Worm (Caenorhabditis elegans): ENCODE data around the gene F47G9.6.

F47G9.6 gene

DNA sequence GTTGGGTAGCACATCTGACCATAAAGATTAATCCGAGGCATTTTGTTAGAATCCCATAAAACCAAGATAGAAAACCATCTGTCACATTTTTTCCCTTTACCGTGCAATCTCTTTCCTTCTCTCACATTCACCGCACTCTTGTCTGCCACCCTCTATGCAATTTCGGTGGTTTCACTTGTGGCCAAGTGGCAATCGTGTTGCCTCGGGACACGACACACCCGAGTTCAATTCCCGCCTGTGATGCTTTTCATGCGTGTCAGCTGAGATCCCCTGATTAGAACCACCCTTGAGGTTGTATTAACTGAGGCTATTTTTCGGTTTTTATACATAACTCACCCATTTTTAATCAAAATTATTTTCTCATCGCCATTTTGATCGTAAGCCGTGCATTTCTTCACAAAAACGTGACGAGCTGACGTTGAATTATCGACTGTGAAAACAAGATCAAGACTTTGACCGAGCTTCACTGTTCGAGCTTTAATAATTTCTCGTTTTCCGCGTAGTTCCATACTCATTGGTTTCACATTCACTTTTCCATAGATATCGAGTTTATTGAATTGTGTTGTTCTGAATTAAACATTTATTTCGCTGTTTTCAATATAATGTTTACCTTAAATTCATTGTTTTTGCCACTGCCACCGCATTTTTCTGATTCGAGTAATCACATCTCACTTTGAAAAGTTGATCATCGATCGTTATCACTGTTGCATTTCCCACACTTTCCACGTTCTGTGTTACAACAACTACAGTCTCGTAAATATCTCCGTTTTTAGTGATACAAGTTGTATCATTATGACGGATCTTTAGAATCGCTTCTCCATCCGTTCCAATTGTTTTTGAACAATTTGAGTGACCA lies 14.9 kb upstream of the F47G9.6 start (continued):
- peak; percentile 100 for TF ChIP-seq B0261.1 (tag; optimal IDR thresholded peaks at IDR 0.05)
- TF ChIP-seq Y56A3A.18 (GFP tag; IDR thresholded peaks at IDR 0.05): peak; percentile 99
- TF ChIP-seq atf-7 (tag; optimal IDR thresholded peaks at IDR 0.05): peak; percentile 95
- TF ChIP-seq him-1 (tag; optimal IDR thresholded peaks at IDR 0.05): peak; percentile 96
- TF ChIP-seq akir-1 (GFP tag; optimal IDR thresholded peaks at IDR 0.05): peak; percentile 86
- TF ChIP-seq ztf-3 (GFP tag; optimal IDR thresholded peaks at IDR 0.05): peak; percentile 92
- TF ChIP-seq lin-35 (GFP tag; optimal IDR thresholded peaks at IDR 0.05): peak; percentile 22 to 87 (median 61)
- TF ChIP-seq cebp-2 (GFP tag; IDR thresholded peaks at IDR 0.05): peak; percentile 99
- TF ChIP-seq nhr-179 (tag; optimal IDR thresholded peaks at IDR 0.05): peak; percentile 83
- TF ChIP-seq snpc-1.3 (tag; optimal IDR thresholded peaks at IDR 0.05; ENCODE audit: insufficient read depth): peak; percentile 97
- peak; percentile 93 for TF ChIP-seq Y79H2A.3 (GFP tag; conservative IDR thresholded peaks at IDR 0.05)
- TF ChIP-seq madf-8 (GFP tag; conservative IDR thresholded peaks at IDR 0.05): peak; percentile 65
- TF ChIP-seq bed-1 (GFP tag; IDR thresholded peaks at IDR 0.05): peak; percentile 98
- TF ChIP-seq Y53G8AR.9 (GFP tag; conservative IDR thresholded peaks at IDR 0.05): peak; percentile 96
- TF ChIP-seq dox-1 (GFP tag; IDR thresholded peaks at IDR 0.05): peak; percentile 98
- TF ChIP-seq zfh-2 (GFP tag; conservative IDR thresholded peaks at IDR 0.05): peak; percentile 96
- peak; percentile 92 for TF ChIP-seq D2030.7 (GFP tag; IDR thresholded peaks at IDR 0.05)
- peak; percentile 99 for TF ChIP-seq ets-4 (GFP tag; optimal IDR thresholded peaks at IDR 0.05)
- peak; percentile 71 for TF ChIP-seq F22D6.2 (tag; optimal IDR thresholded peaks at IDR 0.05)
- peak; percentile 100 for TF ChIP-seq F52B5.7 (tag; optimal IDR thresholded peaks at IDR 0.05)
- TF ChIP-seq Y95B8A.8 (GFP tag; IDR thresholded peaks at IDR 0.05): peak; percentile 94
- TF ChIP-seq bed-2 (GFP tag; IDR thresholded peaks at IDR 0.05): peak; percentile 87
- peak; percentile 93 for TF ChIP-seq tlf-1 (GFP tag; optimal IDR thresholded peaks at IDR 0.05)
- TF ChIP-seq ccch-3 (GFP tag; optimal IDR thresholded peaks at IDR 0.05): peak; percentile 90
- peak; percentile 74 for TF ChIP-seq lsl-1 (GFP tag; optimal IDR thresholded peaks at IDR 0.05)
- peak; percentile 80 for TF ChIP-seq attf-3 (GFP tag; conservative IDR thresholded peaks at IDR 0.05)
- TF ChIP-seq nfyb-1 (GFP tag; IDR thresholded peaks at IDR 0.05): peak; percentile 97
- peak; percentile 99 for TF ChIP-seq F10E7.11 (tag; optimal IDR thresholded peaks at IDR 0.05)
- peak; percentile 99 for TF ChIP-seq nhr-120 (GFP tag; IDR thresholded peaks at IDR 0.05)
- TF ChIP-seq let-607 (tag; optimal IDR thresholded peaks at IDR 0.05): peak; percentile 88 to 90
- peak; percentile 94 for TF ChIP-seq ZK185.1 (tag; optimal IDR thresholded peaks at IDR 0.05; ENCODE audit: poor library complexity, severe bottlenecking)
- peak; percentile 96 for TF ChIP-seq ceh-40 (GFP tag; IDR thresholded peaks at IDR 0.05)
- TF ChIP-seq T07F8.4 (tag; optimal IDR thresholded peaks at IDR 0.05): peak; percentile 96
- TF ChIP-seq F57A8.1 (GFP tag; optimal IDR thresholded peaks at IDR 0.05): peak; percentile 99

DNA sequence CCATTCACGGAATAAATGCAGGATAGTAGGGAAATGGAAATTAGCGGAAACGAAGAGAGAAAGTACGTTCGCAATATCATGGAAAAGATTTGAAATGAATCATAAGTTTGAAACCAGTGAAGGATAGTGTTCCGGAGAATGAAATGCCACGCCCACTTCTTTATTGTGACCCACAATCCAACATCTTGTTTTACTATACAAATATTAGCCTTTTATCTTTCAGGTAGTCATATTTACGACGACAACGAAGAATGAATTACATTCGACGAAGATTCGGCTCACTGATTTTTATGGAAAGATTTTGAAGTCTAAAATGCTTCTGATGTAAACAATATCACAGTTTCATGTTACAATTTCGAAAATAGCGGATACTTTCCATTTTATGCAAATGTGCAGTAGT lies 12.4 kb upstream of the F47G9.6 start, which contains the start of gene cutl-18:
Gene cutl-18 (minus strand): TSS at position 101 of the 400 bp plus-strand sequence.
- TF ChIP-seq rpc-1 (optimal IDR thresholded peaks at IDR 0.05) (no peak), rpc-1 (tag; optimal IDR thresholded peaks at IDR 0.05) (no peak), sea-2 (GFP tag; IDR thresholded peaks at IDR 0.05) (no peak), lsy-27 (tag; optimal IDR thresholded peaks at IDR 0.05; ENCODE audit: borderline replicate concordance, insufficient read depth) (no peak), hmg-1.2 (GFP tag; IDR thresholded peaks at IDR 0.05) (no peak), madf-3 (GFP tag; IDR thresholded peaks at IDR 0.05) (no peak), mes-4 (tag; optimal IDR thresholded peaks at IDR 0.05) (no peak), ets-4 (GFP tag; optimal IDR thresholded peaks at IDR 0.05) (no peak), Y53G8AR.9 (GFP tag; conservative IDR thresholded peaks at IDR 0.05) (no peak), mel-28 (tag; optimal IDR thresholded peaks at IDR 0.05; ENCODE audit: borderline replicate concordance) (no peak), Y56A3A.18 (GFP tag; IDR thresholded peaks at IDR 0.05) (no peak)

Measured in whole organism, young adult.